Worm (Caenorhabditis elegans) whole organism, dauer: ENCODE measurements around the gene Y49F6B.9.
"Not testable (repeated sequence)": the region's sequence is repeated elsewhere in the genome, so short reads cannot be mapped to it uniquely, and the experiment has no call there.

Experiments used
- unc-62 ChIP-seq: sonication (generic microtip); optimal IDR thresholded peaks from 2 replicates; lab custom pipeline; 2017; ENCODE audit warnings: missing biosample characterization, missing genetic modification reagents, missing genetic modification characterization

Gene Y49F6B.9

ce11 chrII:3460048-3460447 is 39.1 kb downstream of the Y49F6B.9 start, which contains the start of gene C16C8.7:
Gene C16C8.7, minus strand, starts transcription at chrII:3460148.
- TF ChIP-seq unc-62 (GFP tag; lab: Kevin White, UChicago), result no peak

- TF ChIP-seq unc-62 (GFP tag; lab: Kevin White, UChicago), result no peak
Observed at ce11 chrII:3459199-3459598, 40.0 kb downstream of the Y49F6B.9 start.

- TF ChIP-seq unc-62 (GFP tag; lab: Kevin White, UChicago), result no peak
Observed at ce11 chrII:3458209-3458608, 41.0 kb downstream of the Y49F6B.9 start, which contains the start of the genes C16C8.26 and C16C8.19. Gene C16C8.26, minus strand, starts transcription at chrII:3458309. Gene C16C8.19, plus strand, starts transcription at chrII:3458487.

ce11 chrII:3453521-3453920 is 45.7 kb downstream of the Y49F6B.9 start, which contains the start of gene C16C8.11:
Gene C16C8.11, plus strand, starts transcription at chrII:3453708.
- no peak for TF ChIP-seq unc-62 (GFP tag; lab: Kevin White, UChicago)

ce11 chrII:3452421-3452820 is 46.8 kb downstream of the Y49F6B.9 start, which contains the start of gene C16C8.12:
Gene C16C8.12, plus strand, starts transcription at chrII:3452721.
- no peak for TF ChIP-seq unc-62 (GFP tag; lab: Kevin White, UChicago)

- TF ChIP-seq unc-62 (GFP tag; lab: Kevin White, UChicago), result not testable (repeated sequence)
Observed at ce11 chrII:3449514-3449913, 49.7 kb downstream of the Y49F6B.9 start, which contains the start of gene C16C8.14. Gene C16C8.14, plus strand, starts transcription at chrII:3449814.

ce11 chrII:3448776-3449280 is 50.4 kb downstream of the Y49F6B.9 start, which contains the start of gene C16C8.25:
Gene C16C8.25, plus strand, starts transcription at chrII:3449230.
- TF ChIP-seq unc-62 (GFP tag; lab: Kevin White, UChicago), result no peak

ce11 chrII:3447906-3448305 is 51.3 kb downstream of the Y49F6B.9 start, which contains the start of gene C16C8.21:
Gene C16C8.21, plus strand, starts transcription at chrII:3448206.
- no peak for TF ChIP-seq unc-62 (GFP tag; lab: Kevin White, UChicago)

- no peak for TF ChIP-seq unc-62 (GFP tag; lab: Kevin White, UChicago)
Observed at ce11 chrII:3446647-3447046, 52.5 kb downstream of the Y49F6B.9 start, which contains the start of the genes C16C8.20 and gldi-6. Gene C16C8.20, plus strand, starts transcription at chrII:3446947. Gene gldi-6, plus strand, starts transcription at chrII:3446947.

ce11 chrII:3445285-3445806 is 53.8 kb downstream of the Y49F6B.9 start, which contains the start of the genes C16C8.5 and C16C8.16:
Gene C16C8.5, minus strand, starts transcription at chrII:3445385.
Gene C16C8.16, plus strand, starts transcription at chrII:3445756.
- TF ChIP-seq unc-62 (GFP tag; lab: Kevin White, UChicago), result no peak

ce11 chrII:3444280-3444679 is 54.9 kb downstream of the Y49F6B.9 start, which contains the start of gene C16C8.4:
Gene C16C8.4, minus strand, starts transcription at chrII:3444380.
- TF ChIP-seq unc-62 (GFP tag; lab: Kevin White, UChicago), result no peak
